Worm (Caenorhabditis elegans) whole organism, dauer: ENCODE measurements around the gene snb-5.

Experiments used
- unc-62 ChIP-seq: sonication (generic microtip); optimal IDR thresholded peaks from 2 replicates; lab custom pipeline; 2017; ENCODE audit warnings: missing biosample characterization, missing genetic modification reagents, missing genetic modification characterization

The snb-5 gene

ce11 chrIII:8202754-8203153, at the start of gene snb-5:
TSS of gene snb-5 (plus strand) at chrIII:8203054.
- TF ChIP-seq unc-62 (GFP tag; lab: Kevin White, UChicago) = no peak

- TF ChIP-seq unc-62 (GFP tag; lab: Kevin White, UChicago) = no peak
Measured at ce11 chrIII:8154423-8154822, 48.4 kb upstream of the snb-5 start.

ce11 chrIII:8155166-8155565, 47.7 kb upstream of the snb-5 start, which contains the start of gene D2007.1:
TSS of gene D2007.1 (plus strand) at chrIII:8155466.
- TF ChIP-seq unc-62 (GFP tag; lab: Kevin White, UChicago) = no peak

- TF ChIP-seq unc-62 (GFP tag; lab: Kevin White, UChicago) = no peak
Measured at ce11 chrIII:8158140-8158786, 44.6 kb upstream of the snb-5 start, which contains the start of gene atg-13. TSS of gene atg-13 (minus strand) at chrIII:8158190.

DNA sequence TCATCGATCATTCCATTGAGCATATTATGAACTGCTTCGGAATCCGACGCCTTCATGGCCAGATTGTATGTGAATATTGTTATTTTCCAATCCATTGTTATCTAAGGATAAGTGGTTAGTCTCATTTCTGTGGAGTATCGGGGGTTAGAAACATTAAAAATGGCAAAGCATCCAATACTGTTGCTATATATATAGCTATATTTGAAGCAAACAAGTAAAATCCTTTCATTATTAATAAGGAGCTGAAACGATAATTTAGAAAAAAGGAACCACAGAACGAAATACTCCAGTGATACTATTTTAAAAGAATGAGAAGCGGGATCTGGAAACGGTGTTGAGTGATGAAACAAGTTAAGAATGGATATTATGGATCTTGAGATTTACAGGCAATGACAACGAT, 41.6 kb upstream of the snb-5 start, which contains the start of gene inpp-5K:
Gene inpp-5K (minus strand): TSS at position 101 of the 400 bp plus-strand sequence.
- no peak for TF ChIP-seq unc-62 (GFP tag; lab: Kevin White, UChicago)

- TF ChIP-seq unc-62 (GFP tag; lab: Kevin White, UChicago) = no peak
Measured at ce11 chrIII:8163283-8163682, 39.6 kb upstream of the snb-5 start, which contains the start of gene bath-42. TSS of gene bath-42 (minus strand) at chrIII:8163383.

DNA sequence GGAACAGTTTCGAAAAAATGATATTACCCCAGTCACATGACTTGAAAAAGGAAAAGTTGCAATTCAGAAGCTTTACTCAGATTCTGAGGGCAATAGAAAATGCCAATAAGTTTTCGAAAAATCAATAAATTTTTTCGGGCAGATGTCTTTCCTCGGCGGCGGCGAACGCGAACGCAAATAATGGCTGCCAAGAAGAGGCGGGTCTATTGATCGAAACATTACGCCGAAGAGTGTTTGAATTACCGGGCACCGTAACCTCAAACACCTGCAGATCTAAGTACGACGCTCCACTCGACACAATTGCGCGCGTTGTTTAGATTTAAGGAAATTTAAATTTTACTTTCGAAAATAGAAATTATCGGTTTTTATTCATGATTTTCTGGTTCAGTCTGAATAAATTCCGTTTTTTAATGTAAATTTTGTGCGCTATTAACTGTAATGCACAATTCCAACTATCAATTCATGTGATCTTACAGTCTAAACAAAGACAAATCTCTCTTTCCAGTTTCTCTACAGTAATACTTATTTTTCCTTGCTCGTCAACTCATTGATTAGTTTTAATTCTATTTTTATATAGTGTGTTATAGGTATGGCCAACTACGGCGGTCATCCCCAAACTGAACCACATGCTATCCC, 38.9 kb upstream of the snb-5 start, which contains the start of gene prp-8:
Gene prp-8 (plus strand): TSS at position 586 of the 636 bp plus-strand sequence.
- no peak for TF ChIP-seq unc-62 (GFP tag; lab: Kevin White, UChicago)

DNA sequence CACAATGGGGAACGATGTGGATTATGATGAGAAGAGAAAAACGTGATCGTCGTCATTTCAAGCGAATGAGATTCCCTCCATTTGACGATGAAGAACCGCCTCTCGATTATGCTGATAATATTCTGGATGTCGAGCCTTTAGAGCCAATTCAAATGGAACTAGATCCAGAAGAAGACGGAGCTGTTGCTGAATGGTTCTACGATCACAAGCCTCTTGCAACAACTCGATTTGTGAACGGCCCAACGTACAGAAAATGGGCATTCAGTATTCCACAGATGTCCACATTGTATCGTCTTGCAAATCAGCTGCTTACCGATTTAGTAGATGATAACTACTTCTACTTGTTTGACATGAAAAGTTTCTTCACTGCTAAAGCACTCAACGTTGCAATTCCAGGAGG, 38.1 kb upstream of the snb-5 start:
- no peak for TF ChIP-seq unc-62 (GFP tag; lab: Kevin White, UChicago)

ce11 chrIII:8172609-8173133, 30.2 kb upstream of the snb-5 start:
- TF ChIP-seq unc-62 (GFP tag; lab: Kevin White, UChicago) = no peak

ce11 chrIII:8175263-8175662, 27.6 kb upstream of the snb-5 start:
- no peak for TF ChIP-seq unc-62 (GFP tag; lab: Kevin White, UChicago)

DNA sequence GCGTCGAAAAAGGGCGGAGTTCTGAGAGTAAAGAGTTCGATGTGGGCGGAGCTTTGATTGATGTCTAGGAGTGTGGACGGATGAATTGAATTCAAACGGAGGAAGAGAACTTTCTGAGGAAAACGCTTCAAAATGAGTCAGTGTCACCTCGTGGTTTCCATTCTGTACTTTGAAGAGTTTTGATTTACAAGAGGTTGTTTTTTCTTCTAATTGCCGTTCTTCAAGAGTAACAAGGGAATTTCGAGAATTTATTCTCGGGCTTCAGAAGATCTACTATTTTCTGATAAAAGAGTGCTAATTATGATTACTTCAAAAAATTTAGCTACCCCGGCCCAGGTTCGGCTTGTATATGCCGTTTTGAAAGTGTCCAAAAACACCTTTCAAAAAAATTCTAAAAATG, 26.6 kb upstream of the snb-5 start, which contains the start of gene C50C3.12:
Gene C50C3.12 (plus strand): TSS at position 301 of the 400 bp plus-strand sequence.
- TF ChIP-seq unc-62 (GFP tag; lab: Kevin White, UChicago) = no peak

DNA sequence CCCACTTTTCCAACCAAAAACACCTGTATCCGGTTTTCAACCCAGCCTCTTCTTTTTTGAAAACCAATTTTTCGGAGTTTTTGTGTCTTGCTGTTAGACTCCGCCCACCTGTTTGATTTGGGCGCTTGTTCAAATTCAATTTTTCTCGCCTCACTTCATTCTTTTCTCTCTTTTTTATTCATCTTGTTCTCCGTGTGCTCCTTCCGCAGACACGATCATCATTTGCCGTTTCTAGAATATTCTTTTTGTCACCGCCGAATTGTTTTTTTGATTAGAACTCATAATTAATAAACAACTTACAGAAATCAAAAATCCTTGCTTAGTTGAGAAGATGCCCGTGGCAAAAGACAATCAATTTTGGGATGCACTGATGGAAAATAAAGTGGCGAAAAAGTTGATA, 23.9 kb upstream of the snb-5 start, which contains the start of gene C50C3.5:
Gene C50C3.5 (plus strand): TSS at position 301 of the 400 bp plus-strand sequence.
- TF ChIP-seq unc-62 (GFP tag; lab: Kevin White, UChicago) = no peak

ce11 chrIII:8181581-8181980, 21.3 kb upstream of the snb-5 start, which contains the start of gene spc-2:
TSS of gene spc-2 (plus strand) at chrIII:8181881.
- TF ChIP-seq unc-62 (GFP tag; lab: Kevin White, UChicago) = no peak

DNA sequence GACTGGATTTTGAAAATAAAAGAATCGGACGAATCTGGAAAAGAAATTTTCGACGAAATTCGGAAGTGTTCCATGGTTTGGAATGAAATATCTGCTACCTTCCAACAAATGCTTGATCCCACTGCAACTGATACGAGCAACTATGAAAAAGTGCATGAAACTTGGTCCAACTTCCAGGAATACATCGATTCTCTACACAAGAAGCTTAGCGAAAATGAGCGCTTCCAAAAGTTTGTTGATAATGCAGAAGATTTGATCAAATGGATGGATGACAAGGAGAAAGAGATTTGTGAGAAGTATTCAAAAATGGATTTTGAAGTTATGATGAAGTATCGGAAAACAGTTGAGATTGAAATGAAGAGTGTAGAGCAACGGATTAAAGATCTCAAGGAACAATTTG, 20.3 kb upstream of the snb-5 start:
- no peak for TF ChIP-seq unc-62 (GFP tag; lab: Kevin White, UChicago)

ce11 chrIII:8185130-8185529, 17.7 kb upstream of the snb-5 start:
- TF ChIP-seq unc-62 (GFP tag; lab: Kevin White, UChicago) = no peak

DNA sequence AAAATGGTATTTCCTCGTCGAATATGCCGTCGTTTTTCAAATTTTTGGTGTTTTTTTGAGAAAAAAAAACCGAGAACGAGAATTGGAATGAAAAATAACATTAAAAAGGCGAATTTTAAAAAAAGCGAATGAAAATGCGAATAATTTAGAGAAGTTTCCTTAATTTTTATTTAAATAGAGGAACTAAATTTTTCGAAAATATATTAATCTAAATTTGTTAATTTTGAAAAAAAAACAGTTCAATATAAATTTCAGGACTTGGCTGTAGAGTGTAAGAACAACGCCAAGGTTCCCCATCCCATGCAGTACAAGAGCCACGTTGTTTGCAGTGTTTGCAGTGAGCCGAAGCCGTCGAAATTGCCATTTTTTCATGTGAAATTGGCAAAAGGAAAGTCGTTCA, 12.3 kb upstream of the snb-5 start, which contains the start of gene C50C3.19:
Gene C50C3.19 (plus strand): TSS at position 301 of the 400 bp plus-strand sequence.
- TF ChIP-seq unc-62 (GFP tag; lab: Kevin White, UChicago) = no peak
